Worm (Caenorhabditis elegans) whole organism, L4 larva: Measurements from ENCODE around the gene nsy-1.

Source experiments
- D1046.2 ChIP-seq: fragments of 200-800 bp; sonication (Bioruptor generic); IDR thresholded peaks from 2 replicates; pipeline ENCODE4 v1.3.6; 2022; ENCODE audit warnings: missing genetic modification characterization, missing compliant biosample characterization
- F10B5.3 ChIP-seq: sonication (generic microtip); optimal IDR thresholded peaks from 2 replicates; lab custom pipeline; 2016; ENCODE audit warnings: mild to moderate bottlenecking, missing genetic modification characterization, missing compliant biosample characterization
- F26F4.8 ChIP-seq: fragments of 200-800 bp; sonication (Bioruptor generic); conservative IDR thresholded peaks from 2 replicates; pipeline ENCODE4 v1.3.6; 2022; ENCODE audit warnings: missing genetic modification characterization, missing compliant biosample characterization
- T26A8.4 ChIP-seq: fragments of 200-800 bp; sonication (Bioruptor generic); IDR thresholded peaks from 2 replicates; pipeline ENCODE4 v1.3.6; 2022; ENCODE audit warnings: missing genetic modification characterization, missing compliant biosample characterization
- Y48G9A.11 ChIP-seq: fragments of 200-800 bp; sonication (Bioruptor generic); IDR thresholded peaks from 2 replicates; pipeline ENCODE4 v1.3.6; 2022; ENCODE audit warnings: missing genetic modification reagents, missing genetic modification characterization, missing compliant biosample characterization
- Y5F2A.4 ChIP-seq: fragments of 200-800 bp; sonication (Bioruptor generic); optimal IDR thresholded peaks from 2 replicates; lab custom pipeline; 2018; ENCODE audit warnings: mild to moderate bottlenecking, missing genetic modification characterization, missing compliant biosample characterization
- Y75B8A.6 ChIP-seq: fragments of 200-800 bp; sonication (Bioruptor generic); IDR thresholded peaks from 2 replicates; pipeline ENCODE4 v1.3.6; 2022; ENCODE audit warnings: missing genetic modification reagents, missing genetic modification characterization, missing compliant biosample characterization
- ZK337.2 ChIP-seq: fragments of 200-800 bp; sonication (Bioruptor generic); IDR thresholded peaks from 2 replicates; pipeline ENCODE4 v1.3.6; 2022; ENCODE audit warnings: missing genetic modification reagents, missing genetic modification characterization, missing compliant biosample characterization
- aha-1 ChIP-seq: fragments of 150-350 bp; peaks from one replicate; lab custom pipeline; 2014; ENCODE audit warnings: missing biosample characterization, missing genetic modification characterization
- aly-2 ChIP-seq: sonication (generic microtip); optimal IDR thresholded peaks from 2 replicates; lab custom pipeline; 2018; ENCODE audit warnings: missing biosample characterization, missing genetic modification characterization
- ceh-20 ChIP-seq: fragments of 200-800 bp; sonication (Bioruptor generic); IDR thresholded peaks from 2 replicates; pipeline ENCODE4 v1.3.6; 2022; ENCODE audit warnings: missing genetic modification reagents, missing genetic modification characterization, missing compliant biosample characterization
- ceh-32 ChIP-seq: sonication (generic microtip); optimal IDR thresholded peaks from 2 replicates; lab custom pipeline; 2016; ENCODE audit warnings: mild to moderate bottlenecking, missing genetic modification characterization, missing compliant biosample characterization; ENCODE audit not compliant: poor library complexity
- ceh-44 ChIP-seq: fragments of 200-800 bp; sonication (Bioruptor generic); IDR thresholded peaks from 2 replicates; pipeline ENCODE4 v1.3.6; 2022; ENCODE audit warnings: missing genetic modification reagents, missing genetic modification characterization, missing compliant biosample characterization
- ceh-62 ChIP-seq: sonication (generic microtip); optimal IDR thresholded peaks from 2 replicates; lab custom pipeline; 2017; ENCODE audit warnings: missing biosample characterization, missing genetic modification characterization
- ces-1 ChIP-seq: fragments of 150-350 bp; sonication (generic microtip); optimal IDR thresholded peaks from 4 replicates; lab custom pipeline; 2014; ENCODE audit warnings: missing biosample characterization, missing genetic modification reagents, missing genetic modification characterization
- daf-16 ChIP-seq, 3 experiments: sonication (generic microtip); optimal IDR thresholded peaks; 2 replicates each; lab custom pipeline; 2016 to 2017; ENCODE audit warnings: missing genetic modification characterization in 3 of 3, missing genetic modification reagents in 3 of 3, mild to moderate bottlenecking in 2 of 3, missing compliant biosample characterization in 2 of 3, missing biosample characterization in 1 of 3, moderate library complexity in 1 of 3
- dmd-6 ChIP-seq: fragments of 200-800 bp; sonication (Bioruptor generic); IDR thresholded peaks from 2 replicates; pipeline ENCODE4 v1.3.6; 2022; ENCODE audit warnings: missing genetic modification reagents, missing genetic modification characterization, missing compliant biosample characterization
- dmd-8 ChIP-seq: fragments of 200-800 bp; sonication (Bioruptor generic); IDR thresholded peaks from 2 replicates; pipeline ENCODE4 v1.3.6; 2022; ENCODE audit warnings: missing genetic modification characterization, missing compliant biosample characterization
- dpl-1 ChIP-seq: fragments of 150-350 bp; optimal IDR thresholded peaks from 2 replicates; lab custom pipeline; 2014; ENCODE audit warnings: missing biosample characterization, missing genetic modification reagents, missing genetic modification characterization
- egl-43 ChIP-seq: fragments of 200-800 bp; sonication (Bioruptor generic); IDR thresholded peaks from 2 replicates; pipeline ENCODE4 v1.3.6; 2022; ENCODE audit warnings: missing genetic modification reagents, missing genetic modification characterization, missing compliant biosample characterization
- hlh-30 ChIP-seq: sonication (generic microtip); optimal IDR thresholded peaks from 2 replicates; lab custom pipeline; 2017; ENCODE audit warnings: antibody characterized with exemption, mild to moderate bottlenecking, missing genetic modification characterization, missing compliant biosample characterization; ENCODE audit not compliant: insufficient read depth
- hmg-1.1 ChIP-seq: fragments of 200-800 bp; sonication (Bioruptor generic); IDR thresholded peaks from 2 replicates; pipeline ENCODE4 v1.3.6; 2022; ENCODE audit warnings: missing genetic modification reagents, missing genetic modification characterization, missing compliant biosample characterization
- jun-1 ChIP-seq: fragments of 150-350 bp; optimal IDR thresholded peaks from 2 replicates; lab custom pipeline; 2014; ENCODE audit warnings: missing biosample characterization, missing genetic modification reagents, missing genetic modification characterization
- lim-7 ChIP-seq: fragments of 200-800 bp; sonication (Bioruptor generic); IDR thresholded peaks from 2 replicates; pipeline ENCODE4 v1.3.6; 2022; ENCODE audit warnings: missing genetic modification characterization, missing compliant biosample characterization
- lin-13 ChIP-seq: fragments of 150-350 bp; optimal IDR thresholded peaks from 2 replicates; lab custom pipeline; 2014; ENCODE audit warnings: missing biosample characterization, missing genetic modification reagents, missing genetic modification characterization
- lin-39 ChIP-seq: fragments of 150-350 bp; optimal IDR thresholded peaks from 2 replicates; lab custom pipeline; 2014; ENCODE audit warnings: missing biosample characterization, missing genetic modification reagents, missing genetic modification characterization
- mdl-1 ChIP-seq, 2 experiments: fragments of 150-350 bp in 1 of 2; sonication (generic microtip) in 1 of 2; optimal IDR thresholded peaks; 2 replicates each; lab custom pipeline; 2014 to 2017; ENCODE audit warnings: missing biosample characterization in 2 of 2, missing genetic modification characterization in 2 of 2
- mdt-29 ChIP-seq: fragments of 200-800 bp; sonication (Bioruptor generic); IDR thresholded peaks from 2 replicates; pipeline ENCODE4 v1.3.6; 2022; ENCODE audit warnings: missing genetic modification reagents, missing genetic modification characterization, missing compliant biosample characterization
- mep-1 ChIP-seq: fragments of 150-350 bp; sonication (generic microtip); optimal IDR thresholded peaks from 3 replicates; lab custom pipeline; 2014; ENCODE audit warnings: missing biosample characterization, missing genetic modification characterization
- nhr-11 ChIP-seq: fragments of 150-350 bp; optimal IDR thresholded peaks from 2 replicates; lab custom pipeline; 2014; ENCODE audit warnings: missing biosample characterization, missing genetic modification characterization
- nhr-237 ChIP-seq: sonication (generic microtip); optimal IDR thresholded peaks from 2 replicates; lab custom pipeline; 2017; ENCODE audit warnings: missing biosample characterization, missing genetic modification characterization
- nhr-25 ChIP-seq: sonication (generic microtip); optimal IDR thresholded peaks from 2 replicates; lab custom pipeline; 2017; ENCODE audit warnings: missing genetic modification characterization, mild to moderate bottlenecking, missing compliant biosample characterization, antibody characterized with exemption, moderate library complexity, borderline replicate concordance; ENCODE audit not compliant: insufficient read depth
- nhr-6 ChIP-seq: fragments of 150-350 bp; optimal IDR thresholded peaks from 2 replicates; lab custom pipeline; 2014; ENCODE audit warnings: missing biosample characterization, missing genetic modification characterization
- nhr-76 ChIP-seq: fragments of 150-350 bp; optimal IDR thresholded peaks from 2 replicates; lab custom pipeline; 2014; ENCODE audit warnings: missing biosample characterization, missing genetic modification characterization
- pha-4 ChIP-seq, 2 experiments: fragments of 150-350 bp in 1 of 2; fragments of 200-800 bp in 1 of 2; sonication (Bioruptor generic) in 1 of 2; IDR thresholded peaks in 1 of 2; optimal IDR thresholded peaks in 1 of 2; 2 replicates each; pipeline versions ENCODE4 v1.3.6 to Lab custom; 2014 to 2022; ENCODE audit warnings: missing genetic modification characterization in 2 of 2, missing genetic modification reagents in 2 of 2, missing biosample characterization in 1 of 2, missing compliant biosample characterization in 1 of 2
- php-3 ChIP-seq: fragments of 200-800 bp; sonication (Bioruptor generic); IDR thresholded peaks from 2 replicates; pipeline ENCODE4 v1.3.6; 2022; ENCODE audit warnings: missing genetic modification reagents, missing genetic modification characterization, missing compliant biosample characterization
- sdz-12 ChIP-seq: fragments of 200-800 bp; sonication (Bioruptor generic); optimal IDR thresholded peaks from 2 replicates; lab custom pipeline; 2018; ENCODE audit warnings: mild to moderate bottlenecking, missing genetic modification characterization, missing compliant biosample characterization
- spr-1 ChIP-seq: sonication (generic microtip); optimal IDR thresholded peaks from 2 replicates; lab custom pipeline; 2016; ENCODE audit warnings: mild to moderate bottlenecking, missing genetic modification characterization, missing compliant biosample characterization
- spr-3 ChIP-seq: fragments of 200-800 bp; sonication (Bioruptor generic); optimal IDR thresholded peaks from 2 replicates; lab custom pipeline; 2018; ENCODE audit warnings: mild to moderate bottlenecking, missing genetic modification characterization, missing compliant biosample characterization
- unc-130 ChIP-seq: sonication (generic microtip); optimal IDR thresholded peaks from 2 replicates; lab custom pipeline; 2016; ENCODE audit warnings: missing genetic modification reagents, missing genetic modification characterization, missing compliant biosample characterization
- unc-62 ChIP-seq, 3 experiments: fragments of 150-350 bp in 1 of 3; sonication (generic microtip); optimal IDR thresholded peaks in 2 of 3; peaks in 1 of 3; 1 replicate in 1 of 3; 2 replicates in 2 of 3; lab custom pipeline; 2014 to 2017; ENCODE audit warnings: missing biosample characterization in 3 of 3, missing genetic modification characterization in 3 of 3, missing genetic modification reagents in 3 of 3, missing genotype in 1 of 3
- vab-7 ChIP-seq: fragments of 200-800 bp; sonication (Bioruptor generic); IDR thresholded peaks from 2 replicates; pipeline ENCODE4 v1.3.6; 2022; ENCODE audit warnings: missing genetic modification reagents, missing genetic modification characterization, missing compliant biosample characterization

The nsy-1 gene

DNA sequence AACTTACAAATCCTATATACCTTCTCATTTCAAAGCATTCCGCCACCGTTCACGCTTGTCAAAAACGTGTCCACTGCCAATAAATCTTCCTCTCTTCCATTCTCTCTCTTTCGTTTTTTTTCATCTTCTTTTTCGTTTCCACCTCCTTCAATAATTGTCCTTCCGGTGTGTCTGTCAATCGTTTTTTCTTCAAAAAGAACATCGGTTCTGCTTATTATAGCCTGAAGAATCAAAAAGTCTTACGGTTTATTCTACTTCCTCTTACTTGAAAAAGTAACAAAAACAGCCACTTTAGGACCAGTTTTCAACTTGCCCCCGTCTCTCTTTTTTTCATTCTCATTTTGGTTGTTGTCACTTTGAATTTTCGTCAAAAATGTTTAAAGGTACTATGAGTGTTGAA, 26.7 kb downstream of the nsy-1 start (continued):
- no peak for TF ChIP-seq pha-4 (GFP tag; IDR thresholded peaks at IDR 0.05; lab: Robert Waterston, UW)
- TF ChIP-seq pha-4 (tag; optimal IDR thresholded peaks at IDR 0.05; lab: Kevin White, UChicago) = no peak
- TF ChIP-seq Y48G9A.11 (GFP tag; lab: Robert Waterston, UW) = no peak
- TF ChIP-seq aha-1 (tag; lab: Kevin White, UChicago) = peak; percentile 61
- no peak for TF ChIP-seq nhr-25
- no peak for TF ChIP-seq lin-39 (tag; lab: Kevin White, UChicago)

DNA sequence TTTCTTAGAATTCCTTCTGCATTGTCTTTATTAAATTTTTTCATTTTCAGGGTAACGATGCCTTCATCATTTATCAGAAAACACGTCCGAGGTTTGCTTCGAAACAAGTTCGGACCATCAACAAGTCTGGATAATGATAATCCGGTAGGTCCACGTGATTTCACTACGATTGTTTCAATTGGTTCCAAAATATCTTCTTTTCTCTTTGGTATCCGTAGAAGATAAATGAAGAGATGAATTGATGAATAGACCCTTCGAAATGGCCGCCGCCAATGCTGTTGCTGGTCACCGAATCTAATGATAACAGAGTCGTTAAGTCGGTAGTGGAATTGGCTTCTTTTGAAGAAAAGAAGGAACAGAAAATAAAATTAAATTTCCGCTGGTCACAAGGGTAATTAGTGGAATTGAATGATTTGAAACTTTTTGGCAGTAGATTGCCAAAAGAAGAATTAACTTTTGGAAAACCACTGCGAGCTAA, 27.3 kb downstream of the nsy-1 start, which contains the start of gene F33G12.6:
Gene F33G12.6, plus strand, starts transcription at position 51 of the 478 bp plus-strand sequence.
- TF ChIP-seq dmd-8 (GFP tag; lab: Robert Waterston, UW) = no peak
- TF ChIP-seq unc-62 (GFP tag; optimal IDR thresholded peaks at IDR 0.05 in 1 of 2; lab: Kevin White, UChicago) = peak in 1 of 2 experiments; percentile 66
- TF ChIP-seq unc-62 (tag; optimal IDR thresholded peaks at IDR 0.05; lab: Kevin White, UChicago) = no peak
- TF ChIP-seq Y5F2A.4 (GFP tag; lab: Kevin White, UChicago) = no peak
- TF ChIP-seq lim-7 = no peak
- no peak for TF ChIP-seq pha-4 (GFP tag; IDR thresholded peaks at IDR 0.05; lab: Robert Waterston, UW)
- TF ChIP-seq pha-4 (tag; optimal IDR thresholded peaks at IDR 0.05; lab: Kevin White, UChicago) = no peak
- no peak for TF ChIP-seq F26F4.8
- no peak for TF ChIP-seq spr-3
- no peak for TF ChIP-seq vab-7
- TF ChIP-seq nhr-25 = no peak
- no peak for TF ChIP-seq aly-2
- TF ChIP-seq aha-1 (tag; lab: Kevin White, UChicago) = peak; percentile 44
- TF ChIP-seq hlh-30 = peak; percentile 15
- TF ChIP-seq T26A8.4 (GFP tag; lab: Robert Waterston, UW) = no peak

DNA sequence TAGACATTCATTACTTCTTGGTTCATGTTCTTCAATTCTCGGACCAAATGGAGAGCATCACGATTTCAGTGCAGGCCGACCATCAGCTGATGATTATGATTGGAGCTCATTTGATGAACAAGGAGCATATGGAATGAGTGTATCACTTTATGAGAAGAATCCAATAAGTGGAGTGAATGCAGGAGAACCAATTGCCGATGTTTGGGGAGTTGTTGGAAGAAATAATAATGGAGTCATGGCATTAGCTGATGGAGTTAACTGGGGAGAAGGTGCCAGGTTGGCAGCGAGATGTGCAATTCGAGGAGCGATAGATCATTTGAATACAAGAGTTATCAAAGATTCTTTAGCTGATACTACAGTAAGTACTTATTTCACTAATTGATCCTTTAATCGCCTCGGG, 28.2 kb downstream of the nsy-1 start:
- TF ChIP-seq mdt-29 (GFP tag; lab: Robert Waterston, UW) (no peak), spr-1 (no peak), php-3 (GFP tag; lab: Robert Waterston, UW) (no peak), dmd-6 (no peak), D1046.2 (no peak), ceh-20 (GFP tag; lab: Robert Waterston, UW) (no peak), nhr-6 (tag; lab: Kevin White, UChicago) (no peak), daf-16 (GFP tag; optimal IDR thresholded peaks at IDR 0.05; lab: Kevin White, UChicago) (no peak), daf-16 (tag; optimal IDR thresholded peaks at IDR 0.05; lab: Kevin White, UChicago) (no peak), dpl-1 (GFP tag; lab: Kevin White, UChicago) (no peak), vab-7 (no peak), ces-1 (GFP tag; lab: Kevin White, UChicago) (no peak), jun-1 (no peak), unc-62 (GFP tag; optimal IDR thresholded peaks at IDR 0.05 in 1 of 2; lab: Kevin White, UChicago) (no peak), unc-62 (tag; optimal IDR thresholded peaks at IDR 0.05; lab: Kevin White, UChicago) (no peak), unc-130 (GFP tag; lab: Kevin White, UChicago) (no peak), ceh-44 (GFP tag; lab: Robert Waterston, UW) (no peak)
- TF ChIP-seq, all 104 proteins: peak for 0

DNA sequence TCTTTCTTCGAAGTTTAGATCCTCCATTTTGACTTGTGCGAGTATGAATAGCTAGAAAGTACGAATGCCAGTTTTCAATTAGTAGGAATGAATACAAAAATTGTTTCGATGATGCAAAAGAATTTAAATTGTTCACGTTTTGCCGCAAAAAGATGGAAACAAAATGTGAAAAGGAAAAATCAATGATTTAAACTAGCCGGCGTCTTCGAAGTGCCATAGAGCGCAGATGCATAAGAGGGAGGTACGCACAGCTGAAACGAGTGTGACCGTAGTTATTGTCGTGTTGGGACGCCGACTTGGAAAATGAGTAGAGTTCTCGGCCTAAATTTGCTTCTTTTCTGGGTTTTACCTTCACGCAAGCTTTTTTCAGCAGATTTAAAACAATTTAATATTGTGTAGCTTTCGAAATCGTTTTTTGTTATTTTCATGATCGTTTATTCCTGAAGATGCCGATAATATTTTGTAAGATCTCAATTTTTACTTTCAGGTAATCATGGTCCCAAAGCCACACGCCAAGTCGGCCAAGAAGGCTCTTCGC, 32.6 kb downstream of the nsy-1 start, which contains the start of the genes ify-1 and rpl-22:
Gene ify-1, minus strand, starts transcription at position 51 of the 538 bp plus-strand sequence.
Gene rpl-22, plus strand, starts transcription at position 488 of the 538 bp plus-strand sequence.
- TF ChIP-seq ceh-32 (tag; lab: Kevin White, UChicago) (no peak), dmd-6 (peak; percentile 49), lin-13 (GFP tag; lab: Kevin White, UChicago) (peak; percentile 89), nhr-6 (tag; lab: Kevin White, UChicago) (peak; percentile 95), nhr-76 (tag; lab: Kevin White, UChicago) (no peak), hmg-1.1 (GFP tag; lab: Robert Waterston, UW) (peak; percentile 86), nhr-11 (tag; lab: Kevin White, UChicago) (peak; percentile 90), vab-7 (0 out of 2 replicates have a peak, but pooled peaks have one; percentile 60), ceh-20 (GFP tag; lab: Robert Waterston, UW) (peak; percentile 61; the same call in 1 of the 2 replicates), mdl-1 (tag; optimal IDR thresholded peaks at IDR 0.05; lab: Kevin White, UChicago) (peak in 1 of 2 experiments; percentile 53), ZK337.2 (no peak), ceh-62 (tag; lab: Kevin White, UChicago) (no peak), F10B5.3 (tag; lab: Kevin White, UChicago) (peak; percentile 43), T26A8.4 (GFP tag; lab: Robert Waterston, UW) (peak; percentile 86), jun-1 (peak; percentile 69), unc-130 (GFP tag; lab: Kevin White, UChicago) (peak; percentile 81), mep-1 (peak; percentile 96), sdz-12 (GFP tag; lab: Kevin White, UChicago) (no peak), nhr-237 (tag; lab: Kevin White, UChicago) (no peak), Y75B8A.6 (0 out of 2 replicates have a peak, but pooled peaks have one; percentile 36), egl-43 (GFP tag; lab: Robert Waterston, UW) (0 out of 2 replicates have a peak, but pooled peaks have one; percentile 42)
